Fruit fly (Drosophila melanogaster) whole organism, embryonic: ENCODE measurements around the gene ebd1.

Experiments used
- Adf1 ChIP-seq: fragments of 200-800 bp; sonication (Bioruptor generic); IDR thresholded peaks from 2 replicates; pipeline ENCODE4 v1.3.6; 2022; ENCODE audit warnings: missing biosample characterization, missing genetic modification characterization
- Aef1 ChIP-seq: fragments of 200-800 bp; sonication (Bioruptor generic); IDR thresholded peaks from 3 replicates; pipeline ENCODE4 v1.3.6; 2022; ENCODE audit warnings: missing biosample characterization, missing genetic modification characterization
- Antp ChIP-seq: fragments of 200-800 bp; sonication (Bioruptor generic); optimal IDR thresholded peaks from 3 replicates; lab custom pipeline; 2016; ENCODE audit warnings: missing biosample characterization, missing genetic modification characterization
- Atf-2 ChIP-seq: fragments of 200-800 bp; sonication (Bioruptor generic); optimal IDR thresholded peaks from 2 replicates; lab custom pipeline; 2016; ENCODE audit warnings: missing biosample characterization, missing genetic modification characterization
- Atf6 ChIP-seq: fragments of 200-800 bp; sonication (Bioruptor generic); IDR thresholded peaks from 2 replicates; pipeline ENCODE4 v1.3.6; 2022; ENCODE audit warnings: missing biosample characterization, missing genetic modification characterization
- CG1024 ChIP-seq: fragments of 200-800 bp; sonication (Bioruptor generic); IDR thresholded peaks from 2 replicates; pipeline ENCODE4 v1.3.6; 2022; ENCODE audit warnings: missing biosample characterization, missing genetic modification characterization
- CG12236 ChIP-seq: fragments of 200-800 bp; sonication (Bioruptor generic); optimal IDR thresholded peaks from 2 replicates; lab custom pipeline; 2016; ENCODE audit warnings: missing biosample characterization, missing genetic modification characterization
- CG1233 ChIP-seq: fragments of 200-800 bp; sonication (Bioruptor generic); optimal IDR thresholded peaks from 4 replicates; lab custom pipeline; 2018; ENCODE audit warnings: missing biosample characterization, mild to moderate bottlenecking, missing genetic modification characterization
- CG12659 ChIP-seq: fragments of 200-800 bp; sonication (Bioruptor generic); optimal IDR thresholded peaks from 3 replicates; lab custom pipeline; 2017; ENCODE audit warnings: mild to moderate bottlenecking, missing biosample characterization, missing genetic modification reagents, missing genetic modification characterization
- CG12769 ChIP-seq: fragments of 200-800 bp; sonication (Bioruptor generic); optimal IDR thresholded peaks from 2 replicates; lab custom pipeline; 2019; ENCODE audit warnings: missing biosample characterization, mild to moderate bottlenecking, missing genetic modification characterization, moderate library complexity
- CG14441 ChIP-seq: fragments of 200-800 bp; sonication (Bioruptor generic); IDR thresholded peaks from 2 replicates; pipeline ENCODE4 v1.3.6; 2022; ENCODE audit warnings: missing biosample characterization, missing genetic modification characterization
- CG1647 ChIP-seq: fragments of 200-800 bp; sonication (Bioruptor generic); optimal IDR thresholded peaks from 3 replicates; lab custom pipeline; 2016; ENCODE audit warnings: missing biosample characterization, missing genetic modification characterization
- CG16863 ChIP-seq: fragments of 200-800 bp; sonication (Bioruptor generic); optimal IDR thresholded peaks from 3 replicates; lab custom pipeline; 2016; ENCODE audit warnings: missing biosample characterization, missing genetic modification characterization
- CG17385 ChIP-seq: fragments of 200-800 bp; sonication (Bioruptor generic); optimal IDR thresholded peaks from 3 replicates; lab custom pipeline; 2018; ENCODE audit warnings: missing biosample characterization, mild to moderate bottlenecking, missing genetic modification characterization
- CG17912 ChIP-seq: fragments of 200-800 bp; sonication (Bioruptor generic); optimal IDR thresholded peaks from 2 replicates; lab custom pipeline; 2018; ENCODE audit warnings: missing biosample characterization, mild to moderate bottlenecking, missing genetic modification characterization
- CG2129 ChIP-seq: fragments of 200-800 bp; sonication (Bioruptor generic); IDR thresholded peaks from 2 replicates; pipeline ENCODE4 v1.3.6; 2022; ENCODE audit warnings: missing biosample characterization, missing genetic modification characterization; ENCODE audit not compliant: partially characterized antibody
- CG2199 ChIP-seq: fragments of 200-800 bp; sonication (Bioruptor generic); IDR thresholded peaks from 3 replicates; pipeline ENCODE4 v1.3.6; 2022; ENCODE audit warnings: missing biosample characterization, missing genetic modification characterization
- CG34422 ChIP-seq: fragments of 200-800 bp; sonication (Bioruptor generic); IDR thresholded peaks from 3 replicates; pipeline ENCODE4 v1.3.6; 2022; ENCODE audit warnings: missing biosample characterization, missing genetic modification characterization
- CG4360 ChIP-seq: fragments of 200-800 bp; sonication (Bioruptor generic); IDR thresholded peaks from 2 replicates; pipeline ENCODE4 v1.3.6; 2022; ENCODE audit warnings: missing biosample characterization, missing genetic modification characterization
- CG4707 ChIP-seq: fragments of 200-800 bp; sonication (Bioruptor generic); optimal IDR thresholded peaks from 2 replicates; lab custom pipeline; 2018; ENCODE audit warnings: missing biosample characterization, mild to moderate bottlenecking, missing genetic modification characterization, moderate library complexity
- CG6254 ChIP-seq: fragments of 200-800 bp; sonication (Bioruptor generic); optimal IDR thresholded peaks from 3 replicates; lab custom pipeline; 2017; ENCODE audit warnings: mild to moderate bottlenecking, missing biosample characterization, missing genetic modification reagents, missing genetic modification characterization
- CG7271 ChIP-seq: fragments of 200-800 bp; sonication (Bioruptor generic); optimal IDR thresholded peaks from 2 replicates; lab custom pipeline; 2018; ENCODE audit warnings: missing biosample characterization, mild to moderate bottlenecking, missing genetic modification characterization, moderate library complexity
- CG7963 ChIP-seq: fragments of 200-800 bp; sonication (Bioruptor generic); IDR thresholded peaks from 3 replicates; pipeline ENCODE4 v1.3.6; 2022; ENCODE audit warnings: missing biosample characterization, missing genetic modification characterization; ENCODE audit not compliant: partially characterized antibody
- CG8478 ChIP-seq: fragments of >200 bp; optimal IDR thresholded peaks from 2 replicates; lab custom pipeline; 2018
- Deaf1 ChIP-seq: fragments of 200-800 bp; optimal IDR thresholded peaks from 3 replicates; lab custom pipeline; 2019; ENCODE audit warnings: missing biosample characterization, mild to moderate bottlenecking, missing genetic modification characterization, moderate library complexity
- Dfd ChIP-seq, 2 experiments: fragments of >200 bp; optimal IDR thresholded peaks; 2 replicates each; lab custom pipeline; 2017; ENCODE audit warnings: missing biosample characterization in 2 of 2, missing genetic modification characterization in 2 of 2
- Doc2 ChIP-seq: fragments of 200-800 bp; sonication (Bioruptor generic); IDR thresholded peaks from 2 replicates; pipeline ENCODE4 v1.3.6; 2022; ENCODE audit warnings: missing biosample characterization, missing genetic modification characterization
- Dp ChIP-seq: fragments of 200-800 bp; sonication (Bioruptor generic); optimal IDR thresholded peaks from 2 replicates; lab custom pipeline; 2018; ENCODE audit warnings: missing biosample characterization, mild to moderate bottlenecking, missing genetic modification characterization, moderate library complexity
- Hr39 ChIP-seq: fragments of >200 bp; optimal IDR thresholded peaks from 2 replicates; lab custom pipeline; 2017
- Lpt ChIP-seq: fragments of >200 bp; optimal IDR thresholded peaks from 2 replicates; lab custom pipeline; 2018; ENCODE audit warnings: missing biosample characterization, missing genetic modification characterization
- Mrtf ChIP-seq: fragments of 200-800 bp; sonication (Bioruptor generic); IDR thresholded peaks from 3 replicates; pipeline ENCODE4 v1.3.6; 2022; ENCODE audit warnings: missing biosample characterization, missing genetic modification characterization
- Ssrp ChIP-seq: fragments of 200-800 bp; sonication (Bioruptor generic); optimal IDR thresholded peaks from 2 replicates; lab custom pipeline; 2018; ENCODE audit warnings: missing biosample characterization, mild to moderate bottlenecking, missing genetic modification characterization, moderate library complexity
- aop ChIP-seq: fragments of 200-800 bp; sonication (Bioruptor generic); IDR thresholded peaks from 2 replicates; pipeline ENCODE4 v1.3.6; 2022; ENCODE audit warnings: missing biosample characterization, missing genetic modification characterization
- az2 ChIP-seq: fragments of 200-800 bp; sonication (Bioruptor generic); optimal IDR thresholded peaks from 3 replicates; lab custom pipeline; 2016; ENCODE audit warnings: missing biosample characterization, missing genetic modification characterization
- btn ChIP-seq: fragments of 200-800 bp; sonication (Bioruptor generic); optimal IDR thresholded peaks from 2 replicates; lab custom pipeline; 2016; ENCODE audit warnings: missing biosample characterization, missing genetic modification characterization
- cg ChIP-seq: fragments of 200-800 bp; sonication (Bioruptor generic); optimal IDR thresholded peaks from 3 replicates; lab custom pipeline; 2019; ENCODE audit warnings: missing biosample characterization, mild to moderate bottlenecking, missing genetic modification characterization, moderate library complexity
- ewg ChIP-seq: fragments of 200-800 bp; sonication (Bioruptor generic); optimal IDR thresholded peaks from 3 replicates; lab custom pipeline; 2017; ENCODE audit warnings: mild to moderate bottlenecking, missing biosample characterization, missing genetic modification reagents, missing genetic modification characterization
- gce ChIP-seq: fragments of 200-800 bp; sonication (Bioruptor generic); IDR thresholded peaks from 3 replicates; pipeline ENCODE4 v1.3.6; 2022; ENCODE audit warnings: missing biosample characterization, missing genetic modification characterization
- gro ChIP-seq: fragments of 200-800 bp; sonication (Bioruptor generic); optimal IDR thresholded peaks from 2 replicates; lab custom pipeline; 2016; ENCODE audit warnings: missing biosample characterization, missing genetic modification characterization
- hkb ChIP-seq, 2 experiments: fragments of 200-800 bp in 1 of 2; fragments of >200 bp in 1 of 2; sonication (Bioruptor generic) in 1 of 2; IDR thresholded peaks in 1 of 2; optimal IDR thresholded peaks in 1 of 2; 2 replicates each; pipeline versions ENCODE4 v1.3.6 to Lab custom; 2017 to 2022; ENCODE audit warnings: missing biosample characterization in 1 of 2, missing genetic modification characterization in 1 of 2
- jigr1 ChIP-seq: fragments of 200-800 bp; sonication (Bioruptor generic); IDR thresholded peaks from 3 replicates; pipeline ENCODE4 v1.3.6; 2022; ENCODE audit warnings: missing biosample characterization, missing genetic modification characterization
- knrl ChIP-seq: fragments of 200-800 bp; sonication (Bioruptor generic); IDR thresholded peaks from 3 replicates; pipeline ENCODE4 v1.3.6; 2022; ENCODE audit warnings: missing biosample characterization, missing genetic modification characterization; ENCODE audit not compliant: partially characterized antibody
- lov ChIP-seq, 2 experiments: fragments of 200-800 bp in 1 of 2; fragments of >200 bp in 1 of 2; sonication (Bioruptor generic) in 1 of 2; IDR thresholded peaks in 1 of 2; optimal IDR thresholded peaks in 1 of 2; 2 replicates in 1 of 2; 3 replicates in 1 of 2; pipeline versions ENCODE4 v1.3.6 to Lab custom; 2017 to 2022; ENCODE audit warnings: missing biosample characterization in 1 of 2, missing genetic modification characterization in 1 of 2
- luna ChIP-seq: fragments of 200-800 bp; sonication (Bioruptor generic); optimal IDR thresholded peaks from 2 replicates; lab custom pipeline; 2016; ENCODE audit warnings: missing biosample characterization, missing genetic modification characterization
- maf-S ChIP-seq: fragments of 200-800 bp; sonication (Bioruptor generic); optimal IDR thresholded peaks from 2 replicates; lab custom pipeline; 2016; ENCODE audit warnings: missing biosample characterization, missing genetic modification characterization
- nmo ChIP-seq: fragments of 200-800 bp; sonication (Bioruptor generic); optimal IDR thresholded peaks from 2 replicates; lab custom pipeline; 2018; ENCODE audit warnings: missing biosample characterization, mild to moderate bottlenecking, missing genetic modification characterization, moderate library complexity
- repo ChIP-seq: fragments of 200-800 bp; sonication (Bioruptor generic); optimal IDR thresholded peaks from 2 replicates; lab custom pipeline; 2016; ENCODE audit warnings: missing biosample characterization, missing genetic modification characterization
- schlank ChIP-seq: fragments of 200-800 bp; sonication (Bioruptor generic); optimal IDR thresholded peaks from 2 replicates; lab custom pipeline; 2018; ENCODE audit warnings: missing biosample characterization, mild to moderate bottlenecking, missing genetic modification characterization
- seq ChIP-seq: fragments of 200-800 bp; sonication (Bioruptor generic); IDR thresholded peaks from 2 replicates; pipeline ENCODE4 v1.3.6; 2022; ENCODE audit warnings: missing biosample characterization, missing genetic modification characterization
- sug ChIP-seq: fragments of 200-800 bp; optimal IDR thresholded peaks from 2 replicates; lab custom pipeline; 2019; ENCODE audit warnings: missing biosample characterization, mild to moderate bottlenecking, missing genetic modification characterization, moderate library complexity

Gene ebd1

DNA sequence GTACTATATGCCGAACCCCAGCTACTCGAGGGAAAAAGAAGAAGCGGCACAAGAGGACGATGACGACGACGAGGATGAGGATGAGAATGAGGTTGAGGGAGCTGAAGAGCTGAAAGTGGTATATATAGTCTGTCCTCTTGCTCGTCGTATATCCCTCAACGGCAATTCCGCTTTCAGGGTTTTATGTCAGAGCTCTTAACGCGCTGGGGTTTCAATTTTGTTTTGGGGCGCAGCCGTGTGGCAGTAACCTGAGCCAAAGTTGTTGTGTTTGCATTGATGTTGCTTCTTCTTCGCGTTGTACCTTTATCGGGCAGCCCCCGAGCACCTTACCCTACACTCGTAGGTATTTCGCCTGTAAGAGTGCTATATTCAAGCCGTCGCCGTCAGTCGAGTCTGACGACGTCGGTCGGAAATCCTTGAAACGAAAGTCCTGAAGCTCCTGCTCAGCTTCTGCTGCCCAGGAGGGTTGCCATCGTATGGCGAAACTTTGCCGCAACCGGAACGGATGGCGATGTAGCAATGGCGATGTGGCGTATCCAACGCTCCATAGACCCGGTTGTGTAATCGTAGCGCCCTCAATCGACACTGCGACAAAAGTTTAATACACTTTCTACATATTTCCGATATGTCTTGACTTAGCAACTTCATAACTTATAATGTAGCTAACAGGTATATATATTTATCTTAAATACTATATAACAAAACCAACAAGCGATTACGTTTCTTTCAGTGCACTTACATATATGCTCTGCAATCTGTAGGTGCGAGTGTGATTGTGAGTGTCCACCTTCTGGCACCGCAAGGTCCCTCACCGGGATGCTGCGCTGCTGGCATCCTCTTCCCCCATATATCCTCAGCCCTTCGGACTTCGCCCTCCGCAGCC is 19.6 kb upstream of the ebd1 start (continued):
- TF ChIP-seq Aef1 (GFP tag; lab: Robert Waterston, UW) (no peak), Lpt (GFP tag; lab: Kevin White, UChicago) (no peak), repo (no peak), CG16863 (GFP tag; lab: Kevin White, UChicago) (no peak), CG2199 (GFP tag; lab: Robert Waterston, UW) (no peak), Deaf1 (tag; lab: Kevin White, UChicago) (no peak), CG12769 (peak; percentile 40), gro (GFP tag; lab: Kevin White, UChicago) (no peak), Antp (GFP tag; lab: Kevin White, UChicago) (no peak), az2 (GFP tag; lab: Kevin White, UChicago) (peak; percentile 31), CG8478 (lab: Kevin White, UChicago) (no peak), CG6254 (GFP tag; lab: Kevin White, UChicago) (no peak), hkb (optimal IDR thresholded peaks at IDR 0.05; lab: Kevin White, UChicago) (no peak), hkb (GFP tag; IDR thresholded peaks at IDR 0.05; lab: Robert Waterston, UW) (peak; percentile 67; the same call in 1 of the 2 replicates), Dp (GFP tag; lab: Kevin White, UChicago) (no peak), CG1233 (GFP tag; lab: Kevin White, UChicago) (no peak), btn (no peak), seq (GFP tag; lab: Robert Waterston, UW) (no peak), CG12236 (no peak), knrl (GFP tag; lab: Robert Waterston, UW) (no peak), sug (tag; lab: Kevin White, UChicago) (no peak), Atf6 (GFP tag; lab: Robert Waterston, UW) (peak; percentile 32; the same call in 1 of the 2 replicates), maf-S (GFP tag; lab: Kevin White, UChicago) (no peak), Mrtf (GFP tag; lab: Robert Waterston, UW) (no peak), CG7963 (no peak), Adf1 (GFP tag; lab: Robert Waterston, UW) (no peak), CG7271 (tag; lab: Kevin White, UChicago) (no peak), aop (GFP tag; lab: Robert Waterston, UW) (no peak), Ssrp (tag; lab: Kevin White, UChicago) (no peak), lov (optimal IDR thresholded peaks at IDR 0.05; lab: Kevin White, UChicago) (no peak), lov (GFP tag; IDR thresholded peaks at IDR 0.05; lab: Robert Waterston, UW) (no peak), nmo (GFP tag; lab: Kevin White, UChicago) (peak; percentile 6), CG4360 (GFP tag; lab: Robert Waterston, UW) (no peak), CG1647 (GFP tag; lab: Kevin White, UChicago) (no peak), CG1024 (GFP tag; lab: Robert Waterston, UW) (peak; percentile 52; the same call in 1 of the 2 replicates), Atf-2 (no peak), luna (no peak), CG17385 (no peak), schlank (tag; lab: Kevin White, UChicago) (no peak), gce (GFP tag; lab: Robert Waterston, UW) (no peak), CG34422 (GFP tag; lab: Robert Waterston, UW) (0 out of 3 replicates have a peak, but pooled peaks have one; percentile 33), Dfd (GFP tag; optimal IDR thresholded peaks at IDR 0.05; lab: Kevin White, UChicago) (no peak), CG17912 (GFP tag; lab: Kevin White, UChicago) (no peak), CG12659 (GFP tag; lab: Kevin White, UChicago) (no peak), jigr1 (no peak), cg (GFP tag; lab: Kevin White, UChicago) (no peak), CG2129 (GFP tag; lab: Robert Waterston, UW) (no peak), Doc2 (GFP tag; lab: Robert Waterston, UW) (no peak), CG14441 (GFP tag; lab: Robert Waterston, UW) (no peak), Hr39 (no peak), ewg (GFP tag; lab: Kevin White, UChicago) (no peak), CG4707 (no peak)
